Fruit fly (Drosophila melanogaster): ENCODE results near the gene Grp170.
A peak's percentile ranks its signal among the peaks of the same experiment; 100 is the strongest.

Grp170 gene

dm6 chrX:2303771-2304513 lies 29.1 kb upstream of the Grp170 start (continued):
- TF ChIP-seq cato (GFP tag; optimal IDR thresholded peaks at IDR 0.05; ENCODE audit: borderline replicate concordance) (peak; percentile 77), slou (GFP tag; optimal IDR thresholded peaks at IDR 0.05) (peak; percentile 64), CG16779 (GFP tag; IDR thresholded peaks at IDR 0.05) (no peak), NK7.1 (GFP tag; optimal IDR thresholded peaks at IDR 0.05) (peak; percentile 91), gt (GFP tag; IDR thresholded peaks at IDR 0.05) (peak; percentile 38; the same call in 1 of the 2 replicates), CG6272 (GFP tag; IDR thresholded peaks at IDR 0.05) (peak; percentile 57), wek (GFP tag; optimal IDR thresholded peaks at IDR 0.05) (peak; percentile 70), ERR (GFP tag; optimal IDR thresholded peaks at IDR 0.05) (peak; percentile 84), CG18011 (GFP tag; optimal IDR thresholded peaks at IDR 0.05) (peak; percentile 76), yki (optimal IDR thresholded peaks at IDR 0.05) (peak; percentile 67), Bteb2 (GFP tag; optimal IDR thresholded peaks at IDR 0.05) (peak; percentile 73), tgo (GFP tag; IDR thresholded peaks at IDR 0.05) (peak; percentile 78), CG15011 (GFP tag; optimal IDR thresholded peaks at IDR 0.05) (peak; percentile 75), fd102C (GFP tag; optimal IDR thresholded peaks at IDR 0.05) (peak; percentile 42), CG8089 (GFP tag; optimal IDR thresholded peaks at IDR 0.05) (peak; percentile 86), amos (GFP tag; IDR thresholded peaks at IDR 0.05; ENCODE audit: partially characterized antibody) (no peak), CG7839 (tag; optimal IDR thresholded peaks at IDR 0.05) (peak; percentile 92), hkb (optimal IDR thresholded peaks at IDR 0.05) (peak; percentile 47), hkb (GFP tag; IDR thresholded peaks at IDR 0.05) (peak; percentile 89), Dref (GFP tag; IDR thresholded peaks at IDR 0.05) (no peak), CG12391 (tag; optimal IDR thresholded peaks at IDR 0.05) (peak; percentile 89), lola (GFP tag; optimal IDR thresholded peaks at IDR 0.05) (peak in 1 of 3 experiments; percentile 82), emc (GFP tag; optimal IDR thresholded peaks at IDR 0.05) (peak; percentile 81), CG11093 (GFP tag; IDR thresholded peaks at IDR 0.05) (peak; percentile 66; the same call in 1 of the 3 replicates), Xbp1 (GFP tag; optimal IDR thresholded peaks at IDR 0.05) (peak; percentile 90), croc (GFP tag; conservative IDR thresholded peaks at IDR 0.05) (peak; percentile 73), Dip2 (GFP tag; IDR thresholded peaks at IDR 0.05) (no peak), mam (GFP tag; optimal IDR thresholded peaks at IDR 0.05) (peak; percentile 86), CG9437 (GFP tag; optimal IDR thresholded peaks at IDR 0.05) (peak; percentile 82), toy (GFP tag; IDR thresholded peaks at IDR 0.05) (peak; percentile 54), CG30431 (GFP tag; optimal IDR thresholded peaks at IDR 0.05) (peak; percentile 82), hth (optimal IDR thresholded peaks at IDR 0.05) (no peak), ind (GFP tag; optimal IDR thresholded peaks at IDR 0.05) (peak; percentile 89), CG3407 (GFP tag; optimal IDR thresholded peaks at IDR 0.05) (peak; percentile 77), CG4282 (GFP tag; optimal IDR thresholded peaks at IDR 0.05) (peak; percentile 85), disco-r (GFP tag; optimal IDR thresholded peaks at IDR 0.05) (peak; percentile 89), unc-4 (GFP tag; IDR thresholded peaks at IDR 0.05; ENCODE audit: partially characterized antibody) (no peak), BEAF-32 (GFP tag; optimal IDR thresholded peaks at IDR 0.05) (no peak), zfh1 (GFP tag; IDR thresholded peaks at IDR 0.05) (peak; percentile 83), CG6175 (GFP tag; IDR thresholded peaks at IDR 0.05) (peak; percentile 24; the same call in 1 of the 3 replicates), CG9932 (GFP tag; IDR thresholded peaks at IDR 0.05) (peak; percentile 86), CG6689 (GFP tag; IDR thresholded peaks at IDR 0.05) (peak; percentile 85), sc (optimal IDR thresholded peaks at IDR 0.05) (no peak), sc (GFP tag; optimal IDR thresholded peaks at IDR 0.05) (peak; percentile 77), CG10209 (GFP tag; optimal IDR thresholded peaks at IDR 0.05) (peak; percentile 87), eve (GFP tag; optimal IDR thresholded peaks at IDR 0.05) (peak in 1 of 2 experiments; percentile 97), Doc2 (GFP tag; IDR thresholded peaks at IDR 0.05) (peak; percentile 35; the same call in 1 of the 2 replicates), CG9215 (GFP tag; IDR thresholded peaks at IDR 0.05) (peak; percentile 68), CG12071 (GFP tag; optimal IDR thresholded peaks at IDR 0.05) (peak; percentile 89), CG4328 (GFP tag; optimal IDR thresholded peaks at IDR 0.05) (peak; percentile 70)

Measured in whole organism, embryonic.